Fruit fly (Drosophila melanogaster) whole organism, pupa: ENCODE results near the gene Arl1.

Experiments used
- CG10348 ChIP-seq: fragments of 200-800 bp; sonication (Bioruptor generic); IDR thresholded peaks from 2 replicates; pipeline ENCODE4 v1.3.6; 2022; ENCODE audit warnings: missing biosample characterization, missing genetic modification characterization
- CG12605 ChIP-seq: fragments of 200-800 bp; sonication (Bioruptor generic); IDR thresholded peaks from 2 replicates; pipeline ENCODE4 v1.3.6; 2022; ENCODE audit warnings: missing biosample characterization, missing genetic modification characterization
- CG13204 ChIP-seq: fragments of 200-800 bp; sonication (Bioruptor generic); optimal IDR thresholded peaks from 2 replicates; lab custom pipeline; 2018; ENCODE audit warnings: missing biosample characterization, mild to moderate bottlenecking, missing genetic modification characterization, moderate library complexity
- CG14655 ChIP-seq: fragments of 200-800 bp; sonication (Bioruptor generic); optimal IDR thresholded peaks from 3 replicates; lab custom pipeline; 2017; ENCODE audit warnings: mild to moderate bottlenecking, missing biosample characterization, missing genetic modification reagents, missing genetic modification characterization
- CG15710 ChIP-seq: fragments of 200-800 bp; sonication (Bioruptor generic); optimal IDR thresholded peaks from 2 replicates; lab custom pipeline; 2018; ENCODE audit warnings: missing biosample characterization, mild to moderate bottlenecking, missing genetic modification characterization, moderate library complexity
- CG17806 ChIP-seq: fragments of 200-800 bp; sonication (Bioruptor generic); optimal IDR thresholded peaks from 2 replicates; lab custom pipeline; 2018; ENCODE audit warnings: missing biosample characterization, mild to moderate bottlenecking, missing genetic modification characterization, moderate library complexity
- CG32121 ChIP-seq: fragments of 200-800 bp; sonication (Bioruptor generic); IDR thresholded peaks from 2 replicates; pipeline ENCODE4 v1.3.6; 2022; ENCODE audit warnings: missing biosample characterization, missing genetic modification characterization
- CG34367 ChIP-seq: fragments of 200-800 bp; sonication (Bioruptor generic); optimal IDR thresholded peaks from 2 replicates; lab custom pipeline; 2018; ENCODE audit warnings: missing biosample characterization, mild to moderate bottlenecking, missing genetic modification characterization
- CG4496 ChIP-seq: fragments of 200-800 bp; sonication (Bioruptor generic); IDR thresholded peaks from 3 replicates; pipeline ENCODE4 v1.3.6; 2022; ENCODE audit warnings: missing biosample characterization, missing genetic modification characterization
- CG8159 ChIP-seq: fragments of 200-800 bp; sonication (Bioruptor generic); optimal IDR thresholded peaks from 3 replicates; lab custom pipeline; 2018; ENCODE audit warnings: missing biosample characterization, mild to moderate bottlenecking, missing genetic modification characterization, moderate library complexity
- CG8301 ChIP-seq: fragments of 200-800 bp; sonication (Bioruptor generic); optimal IDR thresholded peaks from 2 replicates; lab custom pipeline; 2018; ENCODE audit warnings: missing biosample characterization, mild to moderate bottlenecking, missing genetic modification characterization
- CG9948 ChIP-seq: fragments of 200-800 bp; sonication (Bioruptor generic); optimal IDR thresholded peaks from 2 replicates; lab custom pipeline; 2018; ENCODE audit warnings: missing biosample characterization, mild to moderate bottlenecking, missing genetic modification characterization, moderate library complexity
- D1 ChIP-seq: fragments of 200-800 bp; sonication (Bioruptor generic); optimal IDR thresholded peaks from 2 replicates; lab custom pipeline; 2018; ENCODE audit warnings: missing biosample characterization, mild to moderate bottlenecking, missing genetic modification characterization, moderate library complexity
- EcR ChIP-seq: fragments of 200-800 bp; sonication (Bioruptor generic); optimal IDR thresholded peaks from 3 replicates; lab custom pipeline; 2019; ENCODE audit warnings: missing biosample characterization, missing genetic modification characterization, mild to moderate bottlenecking, moderate library complexity, missing genetic modification reagents
- Ets98B ChIP-seq: fragments of 200-800 bp; sonication (Bioruptor generic); IDR thresholded peaks from 2 replicates; pipeline ENCODE4 v1.3.6; 2022; ENCODE audit warnings: missing biosample characterization, missing genetic modification characterization
- Pif1A ChIP-seq: fragments of 200-800 bp; sonication (Bioruptor generic); optimal IDR thresholded peaks from 3 replicates; lab custom pipeline; 2016; ENCODE audit warnings: missing biosample characterization, missing genetic modification characterization
- Pif1B ChIP-seq: fragments of 200-800 bp; sonication (Bioruptor generic); optimal IDR thresholded peaks from 3 replicates; lab custom pipeline; 2016; ENCODE audit warnings: missing biosample characterization, missing genetic modification characterization
- Snoo ChIP-seq: fragments of 200-800 bp; sonication (Bioruptor generic); optimal IDR thresholded peaks from 3 replicates; lab custom pipeline; 2017; ENCODE audit warnings: missing biosample characterization, mild to moderate bottlenecking, missing genetic modification characterization, inconsistent platforms
- fd96Ca ChIP-seq: fragments of 200-800 bp; sonication (Bioruptor generic); IDR thresholded peaks from 3 replicates; pipeline ENCODE4 v1.3.6; 2022; ENCODE audit warnings: missing biosample characterization, missing genetic modification characterization
- gl ChIP-seq: fragments of 200-800 bp; sonication (Bioruptor generic); optimal IDR thresholded peaks from 2 replicates; lab custom pipeline; 2018; ENCODE audit warnings: missing biosample characterization, mild to moderate bottlenecking, missing genetic modification characterization
- rn ChIP-seq: fragments of 200-800 bp; sonication (Bioruptor generic); IDR thresholded peaks from 2 replicates; pipeline ENCODE4 v1.3.6; 2022; ENCODE audit warnings: missing biosample characterization, missing genetic modification characterization

Arl1 gene

dm6 chr3L:16004401-16005237 is 21.7 kb downstream of the Arl1 start, which contains the start of the genes hzg and mRpS31:
Gene hzg (minus strand): TSS chr3L:16004736.
Gene mRpS31 (plus strand): TSS chr3L:16005193.
- TF ChIP-seq rn (GFP tag; lab: Robert Waterston, UW) (no peak), Ets98B (peak; percentile 76), EcR (GFP tag; lab: Kevin White, UChicago) (peak; percentile 28), CG15710 (tag; lab: Kevin White, UChicago) (peak; percentile 70), CG13204 (GFP tag; lab: Kevin White, UChicago) (peak; percentile 84), Snoo (peak; percentile 8), CG4496 (GFP tag; lab: Robert Waterston, UW) (peak; percentile 57; the same call in 1 of the 3 replicates), CG12605 (peak; percentile 91), Pif1B (peak; percentile 65), CG9948 (tag; lab: Kevin White, UChicago) (peak; percentile 44), fd96Ca (GFP tag; lab: Robert Waterston, UW) (peak; percentile 80; the same call in 2 of the 3 replicates), CG8301 (tag; lab: Kevin White, UChicago) (peak; percentile 34), CG8159 (tag; lab: Kevin White, UChicago) (peak; percentile 56), D1 (peak; percentile 11), CG32121 (peak; percentile 47), CG34367 (tag; lab: Kevin White, UChicago) (peak; percentile 75), CG14655 (GFP tag; lab: Kevin White, UChicago) (peak; percentile 72), CG10348 (GFP tag; lab: Robert Waterston, UW) (no peak), Pif1A (GFP tag; lab: Kevin White, UChicago) (peak; percentile 69), CG17806 (tag; lab: Kevin White, UChicago) (peak; percentile 42), gl (tag; lab: Kevin White, UChicago) (peak; percentile 87)

- TF ChIP-seq gl (tag; lab: Kevin White, UChicago) (no peak), Pif1A (GFP tag; lab: Kevin White, UChicago) (no peak), EcR (GFP tag; lab: Kevin White, UChicago) (no peak), CG15710 (tag; lab: Kevin White, UChicago) (no peak), CG17806 (tag; lab: Kevin White, UChicago) (no peak)
Observed at dm6 chr3L:16010176-16010575, 27.2 kb downstream of the Arl1 start.

- TF ChIP-seq CG34367 (tag; lab: Kevin White, UChicago) (no peak), CG32121 (no peak; the same call in none of the 2 replicates), D1 (no peak), CG14655 (GFP tag; lab: Kevin White, UChicago) (no peak), Ets98B (peak; percentile 26), Snoo (peak; percentile 36), CG4496 (GFP tag; lab: Robert Waterston, UW) (peak; percentile 32; the same call in 1 of the 3 replicates), Pif1B (peak; percentile 37), EcR (GFP tag; lab: Kevin White, UChicago) (peak; percentile 27), fd96Ca (GFP tag; lab: Robert Waterston, UW) (peak; percentile 68; the same call in 1 of the 3 replicates), CG8301 (tag; lab: Kevin White, UChicago) (no peak), CG10348 (GFP tag; lab: Robert Waterston, UW) (no peak), rn (GFP tag; lab: Robert Waterston, UW) (0 out of 2 replicates have a peak, but pooled peaks have one; percentile 26), CG17806 (tag; lab: Kevin White, UChicago) (no peak), CG9948 (tag; lab: Kevin White, UChicago) (no peak), Pif1A (GFP tag; lab: Kevin White, UChicago) (no peak), CG13204 (GFP tag; lab: Kevin White, UChicago) (peak; percentile 93), CG8159 (tag; lab: Kevin White, UChicago) (no peak), CG12605 (0 out of 2 replicates have a peak, but pooled peaks have one; percentile 29), CG15710 (tag; lab: Kevin White, UChicago) (no peak), gl (tag; lab: Kevin White, UChicago) (no peak)
Observed at dm6 chr3L:16011319-16012210, 28.6 kb downstream of the Arl1 start, which contains the start of gene mib1. Gene mib1 (minus strand): TSS chr3L:16011812.

dm6 chr3L:16012315-16012950 is 29.5 kb downstream of the Arl1 start:
- no peak for TF ChIP-seq CG13204 (GFP tag; lab: Kevin White, UChicago)
- 0 out of 3 replicates have a peak, but pooled peaks have one; percentile 23 for TF ChIP-seq CG4496 (GFP tag; lab: Robert Waterston, UW)
